Fruit fly (Drosophila melanogaster) Kc167 (cell line): ENCODE data around the gene CG5895.

Experiments
- Myc ChIP-seq: fragments of >200 bp; optimal IDR thresholded peaks from 2 replicates; lab custom pipeline; 2017; ENCODE audit warnings: missing external identifiers
- Sin3A ChIP-seq: fragments of >200 bp; optimal IDR thresholded peaks from 2 replicates; lab custom pipeline; 2018; ENCODE audit warnings: missing external identifiers
- psq ChIP-seq: fragments of >200 bp; optimal IDR thresholded peaks from 2 replicates; lab custom pipeline; 2017; ENCODE audit warnings: missing external identifiers
- ttk ChIP-seq: sonication (Bioruptor generic); optimal IDR thresholded peaks from 2 replicates; lab custom pipeline; 2017; ENCODE audit warnings: missing external identifiers

DNA sequence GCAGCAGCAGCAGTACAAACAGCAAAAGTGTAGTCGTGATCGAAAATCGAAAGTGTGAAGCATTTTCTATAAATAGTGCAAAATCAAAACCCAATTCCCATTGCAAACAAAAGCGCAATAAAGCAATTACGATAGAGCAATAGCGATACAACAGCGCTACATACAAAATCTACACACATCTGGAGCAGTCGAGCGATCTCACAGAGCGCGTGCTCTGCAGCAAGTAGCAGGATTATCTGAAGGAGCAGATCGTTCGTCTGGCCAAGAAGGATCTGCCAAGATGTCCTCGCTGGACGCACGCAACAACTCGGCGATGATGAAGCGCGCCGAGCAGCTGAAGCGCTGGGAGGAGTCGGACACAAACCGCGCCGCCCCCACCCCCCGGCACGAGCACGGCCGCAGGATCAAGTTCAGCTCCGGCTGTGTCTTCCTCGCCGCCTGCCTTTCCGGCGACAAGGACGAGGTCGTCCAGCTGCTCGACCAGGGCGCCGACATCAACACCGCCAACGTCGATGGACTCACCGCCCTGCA, 17.8 kb downstream of the CG5895 start:
- TF ChIP-seq psq (lab: Kevin White, UChicago) (no peak), Myc (lab: Kevin White, UChicago) (no peak), ttk (lab: Kevin White, UChicago) (no peak), Sin3A (lab: Kevin White, UChicago) (no peak)
